Fruit fly (Drosophila melanogaster) whole organism, adult: ENCODE data around the gene Tps1.

ENCODE experiments used
- CG5204 ChIP-seq: fragments of 200-800 bp; sonication (Bioruptor generic); optimal IDR thresholded peaks from 2 replicates; lab custom pipeline; 2016; ENCODE audit warnings: missing biosample characterization, missing genetic modification characterization
- CG7045 ChIP-seq: fragments of 200-800 bp; sonication (Bioruptor generic); optimal IDR thresholded peaks from 2 replicates; lab custom pipeline; 2017; ENCODE audit warnings: missing biosample characterization, mild to moderate bottlenecking, missing genetic modification characterization
- Clk ChIP-seq: fragments of 200-800 bp; sonication (Bioruptor generic); optimal IDR thresholded peaks from 2 replicates; lab custom pipeline; 2017; ENCODE audit warnings: missing biosample characterization, missing genetic modification characterization
- Hr96 ChIP-seq: fragments of 200-800 bp; sonication (Bioruptor generic); optimal IDR thresholded peaks from 2 replicates; lab custom pipeline; 2016; ENCODE audit warnings: missing biosample characterization, missing genetic modification characterization
- Mnt ChIP-seq: fragments of 200-800 bp; sonication (Bioruptor generic); optimal IDR thresholded peaks from 2 replicates; lab custom pipeline; 2016; ENCODE audit warnings: missing biosample characterization, mild to moderate bottlenecking, missing genetic modification characterization
- bab1 ChIP-seq: fragments of 200-800 bp; sonication (Bioruptor generic); optimal IDR thresholded peaks from 3 replicates; lab custom pipeline; 2019; ENCODE audit warnings: missing biosample characterization, mild to moderate bottlenecking, missing genetic modification characterization, moderate library complexity
- cnc ChIP-seq, 2 experiments: fragments of >200 bp; optimal IDR thresholded peaks; 2 replicates each; lab custom pipeline; 2017
- kay ChIP-seq: fragments of 200-800 bp; sonication (Bioruptor generic); peaks from one replicate; lab custom pipeline; 2016; ENCODE audit warnings: missing biosample characterization, missing genetic modification characterization, borderline replicate concordance
- pad ChIP-seq: fragments of 200-800 bp; sonication (Bioruptor generic); optimal IDR thresholded peaks from 3 replicates; lab custom pipeline; 2017; ENCODE audit warnings: missing biosample characterization, missing genetic modification characterization, mild to moderate bottlenecking, moderate library complexity, missing genetic modification reagents
- tj ChIP-seq: fragments of 200-800 bp; sonication (Bioruptor generic); optimal IDR thresholded peaks from 3 replicates; lab custom pipeline; 2017; ENCODE audit warnings: missing biosample characterization, mild to moderate bottlenecking, missing genetic modification characterization, moderate library complexity
- toe ChIP-seq: fragments of 200-800 bp; sonication (Bioruptor generic); optimal IDR thresholded peaks from 2 replicates; lab custom pipeline; 2016; ENCODE audit warnings: missing biosample characterization, missing genetic modification characterization

- TF ChIP-seq pad (GFP tag; lab: Kevin White, UChicago) (no peak), bab1 (GFP tag; lab: Kevin White, UChicago) (no peak), CG7045 (GFP tag; lab: Kevin White, UChicago) (no peak), kay (GFP tag; lab: Kevin White, UChicago) (no peak), CG5204 (GFP tag; lab: Kevin White, UChicago) (no peak), Clk (GFP tag; lab: Kevin White, UChicago) (no peak), Hr96 (no peak), Mnt (GFP tag; lab: Kevin White, UChicago) (no peak), tj (GFP tag; lab: Kevin White, UChicago) (no peak), cnc (optimal IDR thresholded peaks at IDR 0.05; lab: Kevin White, UChicago) (no peak), toe (GFP tag; lab: Kevin White, UChicago) (no peak)
Measured at dm6 chr2L:4349677-4350076, 38.5 kb upstream of the Tps1 start.
